Worm (Caenorhabditis elegans) whole organism, L2 larva: Measurements from ENCODE around the gene Y73B6BL.29.

Experiments used
- C34F6.9 ChIP-seq: fragments of 150-350 bp; optimal IDR thresholded peaks from 2 replicates; lab custom pipeline; 2014; ENCODE audit warnings: missing biosample characterization, missing genetic modification characterization
- F13H6.1 ChIP-seq: sonication (generic microtip); optimal IDR thresholded peaks from 2 replicates; lab custom pipeline; 2016; ENCODE audit warnings: missing genetic modification characterization, missing compliant biosample characterization
- ZK546.5 ChIP-seq: sonication (generic microtip); optimal IDR thresholded peaks from 2 replicates; lab custom pipeline; 2017; ENCODE audit warnings: missing biosample characterization, missing genetic modification characterization
- aly-2 ChIP-seq: fragments of 150-350 bp; optimal IDR thresholded peaks from 2 replicates; lab custom pipeline; 2014; ENCODE audit warnings: missing biosample characterization, missing genetic modification characterization
- ama-1 ChIP-seq: fragments of 150-350 bp; optimal IDR thresholded peaks from 2 replicates; lab custom pipeline; 2018; ENCODE audit warnings: inconsistent platforms
- ceh-16 ChIP-seq: fragments of 150-350 bp; optimal IDR thresholded peaks from 2 replicates; lab custom pipeline; 2014; ENCODE audit warnings: missing biosample characterization, missing genetic modification characterization
- ceh-82 ChIP-seq: fragments of 150-350 bp; optimal IDR thresholded peaks from 2 replicates; lab custom pipeline; 2014; ENCODE audit warnings: missing biosample characterization, missing genetic modification characterization
- crh-2 ChIP-seq: sonication (generic microtip); optimal IDR thresholded peaks from 2 replicates; lab custom pipeline; 2017; ENCODE audit warnings: missing biosample characterization, missing genetic modification characterization
- dmd-4 ChIP-seq: sonication (generic microtip); optimal IDR thresholded peaks from 2 replicates; lab custom pipeline; 2017; ENCODE audit warnings: missing biosample characterization, missing genetic modification characterization
- egl-27 ChIP-seq: sonication (generic microtip); optimal IDR thresholded peaks from 3 replicates; lab custom pipeline; 2017; ENCODE audit warnings: missing biosample characterization, missing genetic modification reagents, missing genetic modification characterization
- elt-1 ChIP-seq: fragments of 150-350 bp; optimal IDR thresholded peaks from 2 replicates; lab custom pipeline; 2014; ENCODE audit warnings: missing biosample characterization, missing genetic modification characterization
- elt-3 ChIP-seq: sonication (generic microtip); optimal IDR thresholded peaks from 2 replicates; lab custom pipeline; 2017; ENCODE audit warnings: missing biosample characterization, missing genetic modification characterization
- fos-1 ChIP-seq: fragments of 150-350 bp; optimal IDR thresholded peaks from 2 replicates; lab custom pipeline; 2014; ENCODE audit warnings: missing biosample characterization, missing genetic modification characterization
- gmeb-1 ChIP-seq: fragments of 150-350 bp; optimal IDR thresholded peaks from 2 replicates; lab custom pipeline; 2014; ENCODE audit warnings: missing biosample characterization, missing genetic modification characterization
- lin-13 ChIP-seq: fragments of 150-350 bp; optimal IDR thresholded peaks from 2 replicates; lab custom pipeline; 2014; ENCODE audit warnings: missing biosample characterization, missing genetic modification reagents, missing genetic modification characterization
- mab-5 ChIP-seq: fragments of 150-350 bp; optimal IDR thresholded peaks from 2 replicates; lab custom pipeline; 2014; ENCODE audit warnings: missing biosample characterization, missing genetic modification characterization
- mbf-1 ChIP-seq: sonication (generic microtip); optimal IDR thresholded peaks from 2 replicates; lab custom pipeline; 2017; ENCODE audit warnings: missing biosample characterization, missing genetic modification characterization
- mdl-1 ChIP-seq, 2 experiments: fragments of 150-350 bp in 1 of 2; sonication (generic microtip) in 1 of 2; optimal IDR thresholded peaks; 2 replicates each; lab custom pipeline; 2017; ENCODE audit warnings: missing biosample characterization in 2 of 2, missing genetic modification characterization in 2 of 2
- nhr-10 ChIP-seq: sonication (generic microtip); optimal IDR thresholded peaks from 2 replicates; lab custom pipeline; 2017; ENCODE audit warnings: missing biosample characterization, missing genetic modification characterization
- nhr-21 ChIP-seq: fragments of 150-350 bp; optimal IDR thresholded peaks from 2 replicates; lab custom pipeline; 2014; ENCODE audit warnings: missing biosample characterization, missing genetic modification characterization
- nhr-23 ChIP-seq: fragments of 150-350 bp; optimal IDR thresholded peaks from 2 replicates; lab custom pipeline; 2014; ENCODE audit warnings: missing biosample characterization, missing genetic modification reagents, missing genetic modification characterization
- nhr-237 ChIP-seq: fragments of 150-350 bp; optimal IDR thresholded peaks from 2 replicates; lab custom pipeline; 2014; ENCODE audit warnings: missing biosample characterization, missing genetic modification characterization
- nhr-6 ChIP-seq: fragments of 150-350 bp; optimal IDR thresholded peaks from 2 replicates; lab custom pipeline; 2014; ENCODE audit warnings: missing biosample characterization, missing genetic modification characterization
- skn-1 ChIP-seq: sonication (generic microtip); optimal IDR thresholded peaks from 2 replicates; lab custom pipeline; 2017; ENCODE audit warnings: missing biosample characterization, missing genetic modification characterization
- sma-3 ChIP-seq: sonication (generic microtip); optimal IDR thresholded peaks from 2 replicates; lab custom pipeline; 2016; ENCODE audit warnings: missing genetic modification reagents, missing genetic modification characterization, missing compliant biosample characterization
- sma-9 ChIP-seq, 2 experiments: fragments of 150-350 bp in 1 of 2; sonication (generic microtip) in 1 of 2; optimal IDR thresholded peaks; 2 replicates each; lab custom pipeline; 2014 to 2016; ENCODE audit warnings: missing genetic modification characterization in 2 of 2, mild to moderate bottlenecking in 1 of 2, missing biosample characterization in 1 of 2, missing compliant biosample characterization in 1 of 2, missing genetic modification reagents in 1 of 2, moderate library complexity in 1 of 2
- snpc-4 ChIP-seq: fragments of 150-350 bp; optimal IDR thresholded peaks from 2 replicates; lab custom pipeline; 2014; ENCODE audit warnings: missing biosample characterization, missing genetic modification characterization
- unc-55 ChIP-seq: fragments of 150-350 bp; sonication (generic microtip); optimal IDR thresholded peaks from 3 replicates; lab custom pipeline; 2014; ENCODE audit warnings: missing biosample characterization, missing genetic modification reagents, missing genetic modification characterization
- unc-62 ChIP-seq: fragments of 150-350 bp; optimal IDR thresholded peaks from 2 replicates; lab custom pipeline; 2014; ENCODE audit warnings: missing biosample characterization, missing genetic modification reagents, missing genetic modification characterization
- zag-1 ChIP-seq: fragments of 150-350 bp; optimal IDR thresholded peaks from 2 replicates; lab custom pipeline; 2014; ENCODE audit warnings: missing biosample characterization, missing genetic modification characterization
- ztf-1 ChIP-seq: fragments of 200-800 bp; sonication (Bioruptor generic); conservative IDR thresholded peaks from 2 replicates; pipeline ENCODE4 v1.3.6; 2022; ENCODE audit warnings: missing genetic modification characterization, missing compliant biosample characterization
- ztf-11 ChIP-seq: sonication (generic microtip); optimal IDR thresholded peaks from 2 replicates; lab custom pipeline; 2017; ENCODE audit warnings: missing biosample characterization, missing genetic modification characterization

Y73B6BL.29 gene

DNA sequence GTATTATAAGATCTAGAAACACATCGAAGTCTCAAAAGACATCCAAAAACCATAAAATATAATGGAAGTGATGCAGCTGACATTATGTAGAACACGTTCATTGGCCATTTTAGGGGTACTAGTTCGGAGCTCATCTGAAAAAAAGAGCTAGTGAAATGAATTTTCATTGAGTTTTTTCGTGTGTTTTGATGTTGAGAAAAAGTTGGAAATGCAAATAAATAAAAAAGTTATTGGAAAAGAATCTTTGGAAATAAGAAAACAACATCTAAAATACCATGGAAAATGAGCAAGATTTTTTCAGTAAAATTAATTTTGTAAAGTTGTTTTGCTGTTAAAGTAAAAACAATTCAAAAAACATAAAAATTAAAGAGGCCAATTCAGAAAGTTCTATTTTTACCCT is 31.0 kb upstream of the Y73B6BL.29 start, which contains the start of gene srv-24:
Gene srv-24, minus strand, starts transcription at position 101 of the 400 bp plus-strand sequence.
- TF ChIP-seq skn-1, result no peak
- no peak for TF ChIP-seq nhr-23 (tag; lab: Kevin White, UChicago)
- TF ChIP-seq dmd-4 (tag; lab: Kevin White, UChicago), result no peak
- TF ChIP-seq sma-3 (GFP tag; lab: Kevin White, UChicago), result no peak
- no peak for TF ChIP-seq nhr-10
- TF ChIP-seq ZK546.5 (tag; lab: Kevin White, UChicago), result no peak
- no peak for TF ChIP-seq egl-27 (tag; lab: Kevin White, UChicago)
- TF ChIP-seq F13H6.1 (tag; lab: Kevin White, UChicago), result no peak
- no peak for TF ChIP-seq ama-1
- no peak for TF ChIP-seq nhr-237 (tag; lab: Kevin White, UChicago)
- TF ChIP-seq crh-2 (tag; lab: Kevin White, UChicago), result no peak
- TF ChIP-seq snpc-4 (tag; lab: Kevin White, UChicago), result no peak
- TF ChIP-seq mbf-1 (tag; lab: Kevin White, UChicago), result no peak
- no peak for TF ChIP-seq ceh-82 (tag; lab: Kevin White, UChicago)
- TF ChIP-seq nhr-21 (tag; lab: Kevin White, UChicago), result no peak
- TF ChIP-seq, all 48 proteins: peak for 0

DNA sequence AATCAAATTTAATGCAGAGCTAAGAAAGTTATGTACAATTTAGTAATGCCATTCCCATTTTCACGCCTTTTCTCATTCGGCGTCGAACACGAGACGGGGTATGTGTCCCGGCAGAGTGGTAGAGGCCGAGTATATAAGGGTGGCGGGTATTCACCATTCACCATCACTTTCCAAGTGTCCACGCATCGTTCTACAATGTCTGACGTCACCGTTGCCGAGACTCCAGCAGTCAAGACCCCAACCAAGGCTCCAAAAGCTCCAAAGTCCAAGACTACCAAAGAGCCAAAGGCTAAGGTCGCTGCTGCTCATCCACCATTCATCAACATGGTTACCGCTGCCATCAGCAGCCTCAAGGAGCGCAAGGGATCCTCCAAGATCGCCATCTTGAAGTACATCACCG is 27.6 kb upstream of the Y73B6BL.29 start, which contains the start of gene hil-2:
Gene hil-2, plus strand, starts transcription at position 160 of the 400 bp plus-strand sequence.
- peak; percentile 21 for TF ChIP-seq unc-55 (GFP tag; lab: Kevin White, UChicago)
- TF ChIP-seq sma-3 (GFP tag; lab: Kevin White, UChicago), result no peak

DNA sequence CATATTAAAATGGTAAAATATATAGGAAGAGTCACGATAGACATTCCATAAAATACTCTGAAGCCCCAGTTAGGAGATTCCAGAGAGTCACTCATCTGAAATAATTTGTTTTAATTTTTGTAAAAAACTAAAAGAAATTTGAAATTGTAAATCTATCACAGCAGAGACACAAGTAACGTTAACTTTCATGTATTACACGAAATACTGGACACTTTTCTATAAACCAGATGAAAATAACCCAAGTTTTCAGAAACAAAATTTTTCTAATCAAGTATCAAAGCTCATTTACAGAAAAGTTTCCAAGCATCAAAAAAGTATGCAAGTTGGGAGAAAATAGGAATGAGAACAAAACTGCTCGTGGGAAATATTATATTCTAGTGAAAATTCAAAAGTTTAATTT is 23.5 kb upstream of the Y73B6BL.29 start, which contains the start of gene srv-27:
Gene srv-27, minus strand, starts transcription at position 101 of the 400 bp plus-strand sequence.
- TF ChIP-seq lin-13 (GFP tag; lab: Kevin White, UChicago), result no peak
- no peak for TF ChIP-seq skn-1
- no peak for TF ChIP-seq ztf-11
- TF ChIP-seq aly-2 (tag; lab: Kevin White, UChicago), result no peak
- TF ChIP-seq elt-1, result no peak
- no peak for TF ChIP-seq sma-9 (GFP tag; optimal IDR thresholded peaks at IDR 0.05; lab: Kevin White, UChicago)
- no peak for TF ChIP-seq sma-9 (tag; optimal IDR thresholded peaks at IDR 0.05; lab: Kevin White, UChicago)
- TF ChIP-seq unc-62, result no peak
- TF ChIP-seq C34F6.9 (tag; lab: Kevin White, UChicago), result no peak

DNA sequence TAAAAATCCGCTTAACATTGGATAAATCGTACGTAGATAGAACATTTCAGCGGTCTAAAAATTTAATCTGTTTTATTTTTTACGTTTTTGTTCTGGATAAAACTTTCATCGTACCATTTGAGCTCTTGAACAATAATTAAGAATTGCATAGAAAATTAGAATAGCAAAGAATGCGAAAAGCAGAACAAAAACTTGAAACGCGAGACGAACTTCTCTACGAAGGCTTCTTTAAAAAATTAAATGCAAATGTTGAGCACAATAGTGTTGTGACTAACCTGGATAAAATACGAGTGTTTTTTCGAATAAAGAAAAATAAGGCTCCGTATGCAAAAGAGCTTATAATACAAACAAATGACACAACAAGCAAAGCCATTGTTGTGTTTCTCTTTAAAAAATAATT is 22.2 kb upstream of the Y73B6BL.29 start:
- TF ChIP-seq ceh-16 (tag; lab: Kevin White, UChicago), result no peak

DNA sequence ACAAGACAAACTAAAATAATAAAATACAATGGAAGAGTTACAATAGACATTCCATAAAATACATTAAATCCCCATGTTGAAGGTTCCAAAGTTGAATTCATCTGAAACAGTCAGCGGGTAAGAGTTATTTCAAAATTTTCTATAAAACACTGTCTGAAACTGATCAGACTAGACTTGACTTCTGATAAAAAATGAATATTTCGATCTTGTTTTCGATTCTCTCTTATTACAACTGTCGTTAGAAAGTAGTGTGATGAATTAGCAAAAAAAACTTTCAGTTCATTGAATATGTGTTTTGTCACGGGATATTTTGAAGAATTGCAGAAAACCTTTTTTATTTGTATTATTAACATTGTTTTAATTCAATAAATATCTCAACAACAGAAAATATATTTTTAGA is 20.0 kb upstream of the Y73B6BL.29 start, which contains the start of gene srv-26:
Gene srv-26, minus strand, starts transcription at position 101 of the 400 bp plus-strand sequence.
- no peak for TF ChIP-seq C34F6.9 (tag; lab: Kevin White, UChicago)
- TF ChIP-seq ZK546.5 (tag; lab: Kevin White, UChicago), result no peak
- no peak for TF ChIP-seq lin-13 (GFP tag; lab: Kevin White, UChicago)
- TF ChIP-seq nhr-6, result no peak
- no peak for TF ChIP-seq unc-55 (GFP tag; lab: Kevin White, UChicago)
- TF ChIP-seq mdl-1 (tag; optimal IDR thresholded peaks at IDR 0.05; lab: Kevin White, UChicago), result no peak
- TF ChIP-seq nhr-21 (tag; lab: Kevin White, UChicago), result no peak
- TF ChIP-seq sma-9 (GFP tag; optimal IDR thresholded peaks at IDR 0.05; lab: Kevin White, UChicago), result no peak
- TF ChIP-seq sma-9 (tag; optimal IDR thresholded peaks at IDR 0.05; lab: Kevin White, UChicago), result no peak
- TF ChIP-seq fos-1 (tag; lab: Kevin White, UChicago), result no peak
- TF ChIP-seq unc-62, result no peak
- TF ChIP-seq nhr-23 (tag; lab: Kevin White, UChicago), result no peak
- TF ChIP-seq snpc-4 (tag; lab: Kevin White, UChicago), result no peak
- TF ChIP-seq, all 48 proteins: peak for 0

DNA sequence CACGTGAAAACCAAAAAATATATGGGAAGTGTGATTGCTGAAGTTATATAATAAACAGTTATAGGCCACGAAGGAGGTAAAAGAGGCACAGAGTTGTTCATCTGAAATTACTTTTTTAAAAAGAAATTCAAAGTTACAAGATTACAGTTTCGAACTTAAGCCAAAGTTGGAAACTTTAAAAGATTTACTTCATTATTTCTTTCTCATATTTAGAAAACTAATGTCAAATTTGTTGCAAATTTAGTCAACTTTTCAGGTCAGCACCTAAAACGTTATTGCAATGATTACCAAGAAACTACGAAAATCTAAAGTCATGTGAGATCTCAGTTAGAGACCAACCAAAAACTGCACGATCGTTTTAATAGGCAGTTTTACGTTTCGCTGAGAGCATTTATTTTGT is 18.1 kb upstream of the Y73B6BL.29 start, which contains the start of gene srv-25:
Gene srv-25, minus strand, starts transcription at position 101 of the 400 bp plus-strand sequence.
- TF ChIP-seq elt-3 (tag; lab: Kevin White, UChicago), result no peak
- TF ChIP-seq ztf-1, result no peak
- no peak for TF ChIP-seq ztf-11
- no peak for TF ChIP-seq zag-1 (tag; lab: Kevin White, UChicago)
- TF ChIP-seq C34F6.9 (tag; lab: Kevin White, UChicago), result no peak
- TF ChIP-seq gmeb-1 (tag; lab: Kevin White, UChicago), result no peak
- TF ChIP-seq mab-5, result no peak
- TF ChIP-seq ceh-82 (tag; lab: Kevin White, UChicago), result no peak
